Worm (Caenorhabditis elegans) whole organism, young adult: ENCODE data around the gene T21B4.15.

Source experiments
- fkh-3 ChIP-seq: sonication (generic microtip); optimal IDR thresholded peaks from 2 replicates; lab custom pipeline; 2016; ENCODE audit warnings: mild to moderate bottlenecking, missing genetic modification characterization, missing compliant biosample characterization
- lin-26 ChIP-seq: fragments of 200-800 bp; sonication (Bioruptor generic); IDR thresholded peaks from 2 replicates; pipeline ENCODE4 v1.3.6; 2022; ENCODE audit warnings: missing genetic modification reagents, missing genetic modification characterization, missing compliant biosample characterization

ce11 chrII:12448241-12448640, 41.8 kb upstream of the T21B4.15 start, which contains the start of gene srh-27:
- TF ChIP-seq lin-26 (GFP tag; lab: Robert Waterston, UW) (no peak), fkh-3 (tag; lab: Kevin White, UChicago) (no peak)
